Worm (Caenorhabditis elegans): ENCODE results near the gene K09E9.3.

- TF ChIP-seq C06A6.2 (GFP tag; conservative IDR thresholded peaks at IDR 0.05) (no peak), snpc-4 (GFP tag; optimal IDR thresholded peaks at IDR 0.05) (no peak), snpc-4 (tag; optimal IDR thresholded peaks at IDR 0.05) (no peak), sea-2 (GFP tag; IDR thresholded peaks at IDR 0.05) (no peak), efl-1 (GFP tag; optimal IDR thresholded peaks at IDR 0.05) (no peak), ztf-25 (GFP tag; IDR thresholded peaks at IDR 0.05) (no peak)
Measured at ce11 chrX:15633964-15634363, 20.4 kb upstream of the K09E9.3 start.
